Fruit fly (Drosophila melanogaster): ENCODE results near the gene SmB.

The SmB gene

DNA sequence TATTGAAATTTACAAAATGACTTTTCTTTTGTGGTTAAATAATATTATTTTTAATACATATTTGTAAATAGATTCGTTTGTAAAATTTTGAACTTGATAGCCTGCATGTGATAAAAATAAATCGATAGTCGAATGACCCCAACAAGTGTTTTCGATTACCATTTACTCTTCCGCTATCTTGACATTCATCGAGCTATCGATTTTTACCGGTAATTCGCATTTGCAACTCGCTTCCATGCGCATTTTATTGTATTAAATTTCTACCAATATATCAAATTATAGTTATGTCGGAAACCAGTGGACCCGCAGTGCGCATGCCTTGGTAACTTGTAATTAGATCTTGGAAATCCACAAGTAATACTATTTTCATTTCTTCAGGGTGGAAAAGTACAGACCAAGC is 7.4 kb downstream of the SmB start, which contains the start of gene RfC3 (continued):
- TF ChIP-seq CG9797 (GFP tag; optimal IDR thresholded peaks at IDR 0.05), result no peak
- TF ChIP-seq trem (tag; optimal IDR thresholded peaks at IDR 0.05), result peak; percentile 55
- TF ChIP-seq CG10366 (GFP tag; IDR thresholded peaks at IDR 0.05), result no peak
- TF ChIP-seq CG15479 (GFP tag; optimal IDR thresholded peaks at IDR 0.05), result no peak
- TF ChIP-seq CG4424 (GFP tag; optimal IDR thresholded peaks at IDR 0.05), result no peak
- TF ChIP-seq CG4730 (GFP tag; IDR thresholded peaks at IDR 0.05), result no peak
- no peak for TF ChIP-seq CG3995 (GFP tag; optimal IDR thresholded peaks at IDR 0.05)
- TF ChIP-seq NC2α (GFP tag; optimal IDR thresholded peaks at IDR 0.05), result no peak
- no peak for TF ChIP-seq mirr (GFP tag; optimal IDR thresholded peaks at IDR 0.05)
- TF ChIP-seq CG17568 (GFP tag; optimal IDR thresholded peaks at IDR 0.05), result no peak
- TF ChIP-seq Side (GFP tag; optimal IDR thresholded peaks at IDR 0.05), result no peak
- TF ChIP-seq yki (optimal IDR thresholded peaks at IDR 0.05), result no peak
- no peak for TF ChIP-seq CG14965 (GFP tag; optimal IDR thresholded peaks at IDR 0.05; ENCODE audit: borderline replicate concordance)
- no peak for TF ChIP-seq Spps (tag; optimal IDR thresholded peaks at IDR 0.05)
- TF ChIP-seq BtbVII (GFP tag; optimal IDR thresholded peaks at IDR 0.05), result no peak
- TF ChIP-seq CG4617 (GFP tag; optimal IDR thresholded peaks at IDR 0.05; ENCODE audit: borderline replicate concordance), result no peak
- TF ChIP-seq Tbp (GFP tag; optimal IDR thresholded peaks at IDR 0.05), result no peak
- TF ChIP-seq C15 (GFP tag; IDR thresholded peaks at IDR 0.05), result no peak
- no peak for TF ChIP-seq CG9817 (tag; optimal IDR thresholded peaks at IDR 0.05)
- TF ChIP-seq CG18599 (GFP tag; optimal IDR thresholded peaks at IDR 0.05), result no peak
- TF ChIP-seq en (GFP tag; optimal IDR thresholded peaks at IDR 0.05), result no peak
- no peak for TF ChIP-seq CG4328 (GFP tag; optimal IDR thresholded peaks at IDR 0.05)
- no peak for TF ChIP-seq CG6689 (GFP tag; IDR thresholded peaks at IDR 0.05)
- TF ChIP-seq B-H1 (GFP tag; IDR thresholded peaks at IDR 0.05), result no peak
- no peak for TF ChIP-seq Abd-B (GFP tag; optimal IDR thresholded peaks at IDR 0.05)
- TF ChIP-seq CG11398 (GFP tag; optimal IDR thresholded peaks at IDR 0.05), result no peak
- TF ChIP-seq CG4282 (GFP tag; optimal IDR thresholded peaks at IDR 0.05), result no peak
- TF ChIP-seq CG43689 (GFP tag; IDR thresholded peaks at IDR 0.05), result no peak
- TF ChIP-seq Neu2 (GFP tag; optimal IDR thresholded peaks at IDR 0.05; ENCODE audit: borderline replicate concordance), result no peak
- no peak for TF ChIP-seq CG15514 (GFP tag; optimal IDR thresholded peaks at IDR 0.05)
- TF ChIP-seq CG11504 (tag; optimal IDR thresholded peaks at IDR 0.05), result no peak
- TF ChIP-seq CG11247 (GFP tag; IDR thresholded peaks at IDR 0.05), result no peak
- no peak for TF ChIP-seq wek (GFP tag; optimal IDR thresholded peaks at IDR 0.05)
- TF ChIP-seq crc (GFP tag; optimal IDR thresholded peaks at IDR 0.05), result no peak
- no peak for TF ChIP-seq pum (GFP tag; optimal IDR thresholded peaks at IDR 0.05)
- no peak for TF ChIP-seq CG4820 (GFP tag; optimal IDR thresholded peaks at IDR 0.05)
- no peak for TF ChIP-seq CG17359 (tag; optimal IDR thresholded peaks at IDR 0.05)
- TF ChIP-seq hbn (GFP tag; IDR thresholded peaks at IDR 0.05; ENCODE audit: partially characterized antibody), result peak; percentile 79
- no peak for TF ChIP-seq zfh1 (GFP tag; IDR thresholded peaks at IDR 0.05)
- TF ChIP-seq CG6854 (GFP tag; optimal IDR thresholded peaks at IDR 0.05), result no peak
- TF ChIP-seq CG11696 (GFP tag; IDR thresholded peaks at IDR 0.05), result no peak
- no peak for TF ChIP-seq CG33213 (GFP tag; optimal IDR thresholded peaks at IDR 0.05)
- peak; percentile 81 for TF ChIP-seq Scr (GFP tag; IDR thresholded peaks at IDR 0.05; ENCODE audit: partially characterized antibody)
- TF ChIP-seq CG1529 (GFP tag; optimal IDR thresholded peaks at IDR 0.05), result no peak
- no peak for TF ChIP-seq lilli (GFP tag; optimal IDR thresholded peaks at IDR 0.05)
- no peak for TF ChIP-seq ken (GFP tag; IDR thresholded peaks at IDR 0.05)
- no peak for TF ChIP-seq Sry-β (GFP tag; optimal IDR thresholded peaks at IDR 0.05)
- TF ChIP-seq Hr78 (GFP tag; optimal IDR thresholded peaks at IDR 0.05), result peak in 1 of 2 experiments; percentile 93
- no peak for TF ChIP-seq Hmr (GFP tag; optimal IDR thresholded peaks at IDR 0.05)
- TF ChIP-seq z (GFP tag; IDR thresholded peaks at IDR 0.05), result no peak
- TF ChIP-seq CG16813 (GFP tag; IDR thresholded peaks at IDR 0.05; ENCODE audit: partially characterized antibody), result peak; percentile 72; the same call in 2 of the 3 replicates
- TF ChIP-seq unpg (GFP tag; optimal IDR thresholded peaks at IDR 0.05), result no peak
